Worm (Caenorhabditis elegans) whole organism, young adult: ENCODE results near the gene F59B10.5.

Source experiments
- B0035.1 ChIP-seq: sonication (generic microtip); optimal IDR thresholded peaks from 2 replicates; lab custom pipeline; 2016; ENCODE audit warnings: missing genetic modification characterization, mild to moderate bottlenecking, missing compliant biosample characterization, missing genotype, missing genetic modification reagents
- F23B12.7 ChIP-seq: sonication (generic microtip); optimal IDR thresholded peaks from 2 replicates; lab custom pipeline; 2017; ENCODE audit warnings: missing genetic modification characterization, mild to moderate bottlenecking, missing compliant biosample characterization, antibody characterized with exemption, moderate library complexity; ENCODE audit not compliant: insufficient read depth
- F37B4.10 ChIP-seq: fragments of 200-800 bp; sonication (Bioruptor generic); IDR thresholded peaks from 2 replicates; pipeline ENCODE4 v1.3.6; 2022; ENCODE audit warnings: missing genetic modification characterization, missing compliant biosample characterization
- F39B2.1 ChIP-seq: fragments of 200-800 bp; sonication (Bioruptor generic); IDR thresholded peaks from 2 replicates; pipeline ENCODE4 v1.3.6; 2022; ENCODE audit warnings: missing genetic modification reagents, missing genetic modification characterization, missing compliant biosample characterization
- F57C9.4 ChIP-seq: sonication (generic microtip); optimal IDR thresholded peaks from 2 replicates; lab custom pipeline; 2017; ENCODE audit warnings: mild to moderate bottlenecking, missing genetic modification characterization, missing compliant biosample characterization
- K12H6.12 ChIP-seq: fragments of 200-800 bp; sonication (Bioruptor generic); optimal IDR thresholded peaks from 2 replicates; lab custom pipeline; 2018; ENCODE audit warnings: mild to moderate bottlenecking, missing genetic modification characterization, missing compliant biosample characterization
- Y56A3A.18 ChIP-seq: fragments of 200-800 bp; sonication (Bioruptor generic); IDR thresholded peaks from 2 replicates; pipeline ENCODE4 v1.3.6; 2022; ENCODE audit warnings: missing genetic modification reagents, missing genetic modification characterization, missing compliant biosample characterization
- Y67H2A.10 ChIP-seq: fragments of 200-800 bp; sonication (Bioruptor generic); conservative IDR thresholded peaks from 2 replicates; pipeline ENCODE4 v1.3.6; 2022; ENCODE audit warnings: missing genetic modification reagents, missing genetic modification characterization, missing compliant biosample characterization
- Y95B8A.8 ChIP-seq: fragments of 200-800 bp; sonication (Bioruptor generic); IDR thresholded peaks from 2 replicates; pipeline ENCODE4 v1.3.6; 2022; ENCODE audit warnings: missing genetic modification reagents, missing genetic modification characterization, missing compliant biosample characterization
- akir-1 ChIP-seq: fragments of 200-800 bp; sonication (Bioruptor generic); optimal IDR thresholded peaks from 2 replicates; lab custom pipeline; 2018; ENCODE audit warnings: mild to moderate bottlenecking, missing genetic modification characterization, moderate library complexity, missing compliant biosample characterization
- ama-1 ChIP-seq, 3 experiments: fragments of 150-350 bp in 1 of 3; sonication (generic microtip) in 2 of 3; optimal IDR thresholded peaks; 2 replicates each; lab custom pipeline; 2014 to 2018; ENCODE audit warnings: missing biosample characterization in 2 of 3, missing genetic modification characterization in 2 of 3, missing genetic modification reagents in 2 of 3
- aptf-3 ChIP-seq: fragments of 200-800 bp; sonication (Bioruptor generic); IDR thresholded peaks from 2 replicates; pipeline ENCODE4 v1.3.6; 2022; ENCODE audit warnings: missing genetic modification characterization, missing compliant biosample characterization
- atf-7 ChIP-seq: sonication (generic microtip); optimal IDR thresholded peaks from 2 replicates; lab custom pipeline; 2017; ENCODE audit warnings: mild to moderate bottlenecking, missing genetic modification characterization, missing compliant biosample characterization
- attf-3 ChIP-seq: fragments of 200-800 bp; sonication (Bioruptor generic); conservative IDR thresholded peaks from 2 replicates; pipeline ENCODE4 v1.3.6; 2022; ENCODE audit warnings: missing genetic modification reagents, missing genetic modification characterization, missing compliant biosample characterization
- bed-1 ChIP-seq: fragments of 200-800 bp; sonication (Bioruptor generic); IDR thresholded peaks from 2 replicates; pipeline ENCODE4 v1.3.6; 2022; ENCODE audit warnings: missing genetic modification reagents, missing genetic modification characterization, missing compliant biosample characterization
- cebp-1 ChIP-seq, 2 experiments: fragments of 200-800 bp in 1 of 2; sonication (Bioruptor generic) in 1 of 2; sonication (generic microtip) in 1 of 2; IDR thresholded peaks in 1 of 2; optimal IDR thresholded peaks in 1 of 2; 2 replicates each; pipeline versions ENCODE4 v1.3.6 to Lab custom; 2017 to 2022; ENCODE audit warnings: missing compliant biosample characterization in 2 of 2, missing genetic modification characterization in 2 of 2, mild to moderate bottlenecking in 1 of 2, missing genetic modification reagents in 1 of 2, moderate library complexity in 1 of 2
- ceh-100 ChIP-seq: fragments of 200-800 bp; sonication (Bioruptor generic); IDR thresholded peaks from 2 replicates; pipeline ENCODE4 v1.3.6; 2022; ENCODE audit warnings: missing genetic modification reagents, missing genetic modification characterization, missing compliant biosample characterization
- ceh-40 ChIP-seq: fragments of 200-800 bp; sonication (Bioruptor generic); IDR thresholded peaks from 2 replicates; pipeline ENCODE4 v1.3.6; 2022; ENCODE audit warnings: missing genetic modification characterization, missing compliant biosample characterization
- ceh-58 ChIP-seq: fragments of 200-800 bp; sonication (Bioruptor generic); IDR thresholded peaks from 2 replicates; pipeline ENCODE4 v1.3.6; 2022; ENCODE audit warnings: missing genetic modification characterization, missing compliant biosample characterization
- ceh-91 ChIP-seq: fragments of 200-800 bp; sonication (Bioruptor generic); IDR thresholded peaks from 2 replicates; pipeline ENCODE4 v1.3.6; 2022; ENCODE audit warnings: missing genetic modification reagents, missing genetic modification characterization, missing compliant biosample characterization
- dpl-1 ChIP-seq: fragments of 150-350 bp; optimal IDR thresholded peaks from 2 replicates; lab custom pipeline; 2014; ENCODE audit warnings: missing biosample characterization, missing genetic modification reagents, missing genetic modification characterization
- egl-18 ChIP-seq: fragments of 200-800 bp; sonication (Bioruptor generic); IDR thresholded peaks from 2 replicates; pipeline ENCODE4 v1.3.6; 2022; ENCODE audit warnings: missing genetic modification reagents, missing genetic modification characterization, missing compliant biosample characterization
- egl-44 ChIP-seq: fragments of 200-800 bp; sonication (Bioruptor generic); IDR thresholded peaks from 2 replicates; pipeline ENCODE4 v1.3.6; 2022; ENCODE audit warnings: missing genetic modification reagents, missing genetic modification characterization, missing compliant biosample characterization
- ets-4 ChIP-seq: fragments of 200-800 bp; sonication (Bioruptor generic); optimal IDR thresholded peaks from 2 replicates; lab custom pipeline; 2018; ENCODE audit warnings: mild to moderate bottlenecking, missing genetic modification characterization, missing compliant biosample characterization
- fkh-3 ChIP-seq: sonication (generic microtip); optimal IDR thresholded peaks from 2 replicates; lab custom pipeline; 2016; ENCODE audit warnings: mild to moderate bottlenecking, missing genetic modification characterization, missing compliant biosample characterization
- hmg-20 ChIP-seq: fragments of 200-800 bp; sonication (Bioruptor generic); IDR thresholded peaks from 2 replicates; pipeline ENCODE4 v1.3.6; 2022; ENCODE audit warnings: missing genetic modification reagents, missing genetic modification characterization, missing compliant biosample characterization
- hrde-1 ChIP-seq: sonication (generic microtip); optimal IDR thresholded peaks from 2 replicates; lab custom pipeline; 2016; ENCODE audit warnings: missing genetic modification characterization, mild to moderate bottlenecking, missing compliant biosample characterization, moderate library complexity, missing genotype, missing genetic modification reagents, borderline replicate concordance
- lag-1 ChIP-seq: fragments of 200-800 bp; sonication (Bioruptor generic); IDR thresholded peaks from 2 replicates; pipeline ENCODE4 v1.3.6; 2022; ENCODE audit warnings: missing genetic modification reagents, missing genetic modification characterization, missing compliant biosample characterization
- let-607 ChIP-seq, 2 experiments: fragments of 200-800 bp in 1 of 2; sonication (Bioruptor generic) in 1 of 2; sonication (generic microtip) in 1 of 2; optimal IDR thresholded peaks; 2 replicates each; lab custom pipeline; 2016 to 2018; ENCODE audit warnings: mild to moderate bottlenecking in 2 of 2, missing compliant biosample characterization in 2 of 2, missing genetic modification characterization in 2 of 2, moderate library complexity in 2 of 2, missing genotype in 1 of 2
- lin-26 ChIP-seq: fragments of 200-800 bp; sonication (Bioruptor generic); IDR thresholded peaks from 2 replicates; pipeline ENCODE4 v1.3.6; 2022; ENCODE audit warnings: missing genetic modification reagents, missing genetic modification characterization, missing compliant biosample characterization
- lin-54 ChIP-seq: fragments of 200-800 bp; sonication (Bioruptor generic); optimal IDR thresholded peaks from 2 replicates; lab custom pipeline; 2018; ENCODE audit warnings: mild to moderate bottlenecking, missing genetic modification characterization, missing compliant biosample characterization
- lir-1 ChIP-seq: fragments of 200-800 bp; sonication (Bioruptor generic); conservative IDR thresholded peaks from 2 replicates; pipeline ENCODE4 v1.3.6; 2022; ENCODE audit warnings: missing genetic modification reagents, missing genetic modification characterization, missing compliant biosample characterization
- mes-4 ChIP-seq: sonication (generic microtip); optimal IDR thresholded peaks from 2 replicates; lab custom pipeline; 2016; ENCODE audit warnings: missing genotype, missing genetic modification characterization, missing compliant biosample characterization
- mxl-1 ChIP-seq: sonication (generic microtip); optimal IDR thresholded peaks from 2 replicates; lab custom pipeline; 2016; ENCODE audit warnings: missing genetic modification characterization, missing compliant biosample characterization
- nfyb-1 ChIP-seq: fragments of 200-800 bp; sonication (Bioruptor generic); IDR thresholded peaks from 2 replicates; pipeline ENCODE4 v1.3.6; 2022; ENCODE audit warnings: missing genetic modification reagents, missing genetic modification characterization, missing compliant biosample characterization
- nhr-80 ChIP-seq: sonication (generic microtip); optimal IDR thresholded peaks from 2 replicates; lab custom pipeline; 2016; ENCODE audit warnings: missing genetic modification characterization, missing compliant biosample characterization
- rcor-1 ChIP-seq: fragments of 200-800 bp; sonication (Bioruptor generic); IDR thresholded peaks from 2 replicates; pipeline ENCODE4 v1.3.6; 2022; ENCODE audit warnings: missing genetic modification reagents, missing genetic modification characterization, missing compliant biosample characterization
- rec-8 ChIP-seq, 2 experiments: sonication (generic microtip); optimal IDR thresholded peaks; 2 replicates each; lab custom pipeline; 2016; ENCODE audit warnings: mild to moderate bottlenecking in 2 of 2, missing genetic modification characterization in 2 of 2, missing genetic modification reagents in 2 of 2, missing genotype in 2 of 2, missing biosample characterization in 1 of 2, missing compliant biosample characterization in 1 of 2, moderate library complexity in 1 of 2
- sea-2 ChIP-seq: fragments of 200-800 bp; sonication (Bioruptor generic); IDR thresholded peaks from 2 replicates; pipeline ENCODE4 v1.3.6; 2022; ENCODE audit warnings: missing genetic modification characterization, missing compliant biosample characterization
- snpc-1.1 ChIP-seq: sonication (generic microtip); optimal IDR thresholded peaks from 2 replicates; lab custom pipeline; 2017; ENCODE audit warnings: missing genetic modification characterization, mild to moderate bottlenecking, missing compliant biosample characterization, antibody characterized with exemption, moderate library complexity, missing genotype, missing genetic modification reagents; ENCODE audit not compliant: insufficient read depth
- snpc-3.4 ChIP-seq: sonication (generic microtip); optimal IDR thresholded peaks from 2 replicates; lab custom pipeline; 2017; ENCODE audit warnings: missing genetic modification characterization, mild to moderate bottlenecking, missing compliant biosample characterization, antibody characterized with exemption, moderate library complexity, missing genotype, missing genetic modification reagents
- tbp1 ChIP-seq: fragments of 200-800 bp; sonication (Bioruptor generic); optimal IDR thresholded peaks from 2 replicates; lab custom pipeline; 2018; ENCODE audit warnings: mild to moderate bottlenecking, missing genetic modification characterization, missing compliant biosample characterization
- unc-130 ChIP-seq: sonication (generic microtip); optimal IDR thresholded peaks from 2 replicates; lab custom pipeline; 2016; ENCODE audit warnings: missing genetic modification reagents, missing genetic modification characterization, missing compliant biosample characterization
- unc-62 ChIP-seq: fragments of 150-350 bp; optimal IDR thresholded peaks from 2 replicates; lab custom pipeline; 2014; ENCODE audit warnings: missing biosample characterization, missing genetic modification reagents, missing genetic modification characterization
- xnd-1 ChIP-seq: sonication (generic microtip); optimal IDR thresholded peaks from 2 replicates; lab custom pipeline; 2016; ENCODE audit warnings: missing genotype, missing genetic modification reagents, missing genetic modification characterization, missing compliant biosample characterization
- ztf-22 ChIP-seq: fragments of 200-800 bp; sonication (Bioruptor generic); optimal IDR thresholded peaks from 2 replicates; lab custom pipeline; 2018; ENCODE audit warnings: mild to moderate bottlenecking, missing genetic modification characterization, moderate library complexity, missing compliant biosample characterization
- ztf-25 ChIP-seq: fragments of 200-800 bp; sonication (Bioruptor generic); IDR thresholded peaks from 2 replicates; pipeline ENCODE4 v1.3.6; 2022; ENCODE audit warnings: missing genetic modification reagents, missing genetic modification characterization, missing compliant biosample characterization

The F59B10.5 gene

ce11 chrII:10563368-10563767 is 39.9 kb upstream of the F59B10.5 start, which contains the start of gene cdc-48.1 (continued):
- TF ChIP-seq rec-8 (tag; optimal IDR thresholded peaks at IDR 0.05; lab: Kevin White, UChicago) (peak; percentile 86 to 87), egl-18 (GFP tag; lab: Robert Waterston, UW) (peak; percentile 99), lir-1 (peak; percentile 99), ztf-25 (GFP tag; lab: Robert Waterston, UW) (peak; percentile 94), lin-54 (GFP tag; lab: Kevin White, UChicago) (peak; percentile 100), ceh-91 (GFP tag; lab: Robert Waterston, UW) (peak; percentile 99), akir-1 (GFP tag; lab: Kevin White, UChicago) (peak; percentile 75), hrde-1 (tag; lab: Kevin White, UChicago) (peak; percentile 96), cebp-1 (GFP tag; IDR thresholded peaks at IDR 0.05; lab: Robert Waterston, UW) (peak; percentile 94), cebp-1 (tag; optimal IDR thresholded peaks at IDR 0.05; lab: Kevin White, UChicago) (peak; percentile 98), snpc-1.1 (tag; lab: Kevin White, UChicago) (peak; percentile 87), ceh-40 (GFP tag; lab: Robert Waterston, UW) (peak; percentile 94), ceh-100 (GFP tag; lab: Robert Waterston, UW) (peak; percentile 94), attf-3 (GFP tag; lab: Robert Waterston, UW) (peak; percentile 94), B0035.1 (tag; lab: Kevin White, UChicago) (peak; percentile 95), F39B2.1 (GFP tag; lab: Robert Waterston, UW) (peak; percentile 94), egl-44 (peak; percentile 98), unc-62 (GFP tag; lab: Kevin White, UChicago) (peak; percentile 98), sea-2 (GFP tag; lab: Robert Waterston, UW) (peak; percentile 83; the same call in 1 of the 2 replicates), atf-7 (peak; percentile 99), F57C9.4 (tag; lab: Kevin White, UChicago) (peak; percentile 93), Y56A3A.18 (GFP tag; lab: Robert Waterston, UW) (peak; percentile 97), lin-26 (peak; percentile 95), lag-1 (GFP tag; lab: Robert Waterston, UW) (no peak; the same call in 1 of the 2 replicates), fkh-3 (tag; lab: Kevin White, UChicago) (peak; percentile 59), xnd-1 (tag; lab: Kevin White, UChicago) (peak; percentile 87), ceh-58 (GFP tag; lab: Robert Waterston, UW) (0 out of 2 replicates have a peak, but pooled peaks have one; percentile 88), ama-1 (optimal IDR thresholded peaks at IDR 0.05; lab: Kevin White, UChicago) (no peak), ama-1 (GFP tag; optimal IDR thresholded peaks at IDR 0.05; lab: Kevin White, UChicago) (peak; percentile 76 to 79), tbp1 (peak; percentile 83), aptf-3 (0 out of 2 replicates have a peak, but pooled peaks have one; percentile 69), nfyb-1 (GFP tag; lab: Robert Waterston, UW) (peak; percentile 99), mxl-1 (tag; lab: Kevin White, UChicago) (no peak), rcor-1 (GFP tag; lab: Robert Waterston, UW) (peak; percentile 99), hmg-20 (GFP tag; lab: Robert Waterston, UW) (peak; percentile 95), K12H6.12 (tag; lab: Kevin White, UChicago) (peak; percentile 100), Y95B8A.8 (GFP tag; lab: Robert Waterston, UW) (peak; percentile 100), snpc-3.4 (tag; lab: Kevin White, UChicago) (peak; percentile 99), bed-1 (GFP tag; lab: Robert Waterston, UW) (peak; percentile 91), ets-4 (GFP tag; lab: Kevin White, UChicago) (peak; percentile 97), dpl-1 (GFP tag; lab: Kevin White, UChicago) (peak; percentile 100), Y67H2A.10 (peak; percentile 98), F37B4.10 (GFP tag; lab: Robert Waterston, UW) (peak; percentile 98), unc-130 (GFP tag; lab: Kevin White, UChicago) (peak; percentile 98), ztf-22 (GFP tag; lab: Kevin White, UChicago) (peak; percentile 97), let-607 (tag; optimal IDR thresholded peaks at IDR 0.05; lab: Kevin White, UChicago) (peak; percentile 98), mes-4 (tag; lab: Kevin White, UChicago) (peak; percentile 86), F23B12.7 (peak; percentile 99), nhr-80 (tag; lab: Kevin White, UChicago) (peak; percentile 98)
